Worm (Caenorhabditis elegans) whole organism, young adult: ENCODE results near the gene cpn-2.
A peak's percentile ranks its signal among the peaks of the same experiment; 100 is the strongest.

Source experiments
- D2030.7 ChIP-seq: fragments of 200-800 bp; sonication (Bioruptor generic); IDR thresholded peaks from 2 replicates; pipeline ENCODE4 v1.3.6; 2022; ENCODE audit warnings: missing genetic modification reagents, missing genetic modification characterization, missing compliant biosample characterization
- F23B12.7 ChIP-seq: sonication (generic microtip); optimal IDR thresholded peaks from 2 replicates; lab custom pipeline; 2017; ENCODE audit warnings: missing genetic modification characterization, mild to moderate bottlenecking, missing compliant biosample characterization, antibody characterized with exemption, moderate library complexity; ENCODE audit not compliant: insufficient read depth
- F33H1.4 ChIP-seq: fragments of 200-800 bp; sonication (Bioruptor generic); IDR thresholded peaks from 2 replicates; pipeline ENCODE4 v1.3.6; 2022; ENCODE audit warnings: missing genetic modification reagents, missing genetic modification characterization, missing compliant biosample characterization
- F39B2.1 ChIP-seq: fragments of 200-800 bp; sonication (Bioruptor generic); IDR thresholded peaks from 2 replicates; pipeline ENCODE4 v1.3.6; 2022; ENCODE audit warnings: missing genetic modification reagents, missing genetic modification characterization, missing compliant biosample characterization
- F57A8.1 ChIP-seq: fragments of 200-800 bp; sonication (Bioruptor generic); optimal IDR thresholded peaks from 2 replicates; lab custom pipeline; 2018; ENCODE audit warnings: mild to moderate bottlenecking, missing genetic modification characterization, moderate library complexity, missing compliant biosample characterization
- T26A5.8 ChIP-seq: sonication (generic microtip); optimal IDR thresholded peaks from 2 replicates; lab custom pipeline; 2016; ENCODE audit warnings: missing genetic modification characterization, missing compliant biosample characterization
- ZK185.1 ChIP-seq: sonication (generic microtip); optimal IDR thresholded peaks from 2 replicates; lab custom pipeline; 2016; ENCODE audit warnings: mild to moderate bottlenecking, missing genetic modification characterization, missing compliant biosample characterization; ENCODE audit not compliant: poor library complexity, severe bottlenecking
- ama-1 ChIP-seq, 3 experiments: fragments of 150-350 bp in 1 of 3; sonication (generic microtip) in 2 of 3; optimal IDR thresholded peaks; 2 replicates each; lab custom pipeline; 2014 to 2018; ENCODE audit warnings: missing biosample characterization in 2 of 3, missing genetic modification characterization in 2 of 3, missing genetic modification reagents in 2 of 3
- atf-7 ChIP-seq: sonication (generic microtip); optimal IDR thresholded peaks from 2 replicates; lab custom pipeline; 2017; ENCODE audit warnings: mild to moderate bottlenecking, missing genetic modification characterization, missing compliant biosample characterization
- attf-5 ChIP-seq: fragments of 200-800 bp; sonication (Bioruptor generic); optimal IDR thresholded peaks from 2 replicates; lab custom pipeline; 2018; ENCODE audit warnings: mild to moderate bottlenecking, missing genetic modification characterization, missing compliant biosample characterization
- bed-2 ChIP-seq: fragments of 200-800 bp; sonication (Bioruptor generic); IDR thresholded peaks from 2 replicates; pipeline ENCODE4 v1.3.6; 2022; ENCODE audit warnings: missing genetic modification reagents, missing genetic modification characterization, missing compliant biosample characterization
- ceh-27 ChIP-seq: fragments of 200-800 bp; sonication (Bioruptor generic); optimal IDR thresholded peaks from 2 replicates; lab custom pipeline; 2018; ENCODE audit warnings: mild to moderate bottlenecking, missing genetic modification characterization, moderate library complexity, missing compliant biosample characterization
- ceh-91 ChIP-seq: fragments of 200-800 bp; sonication (Bioruptor generic); IDR thresholded peaks from 2 replicates; pipeline ENCODE4 v1.3.6; 2022; ENCODE audit warnings: missing genetic modification reagents, missing genetic modification characterization, missing compliant biosample characterization
- dox-1 ChIP-seq: fragments of 200-800 bp; sonication (Bioruptor generic); IDR thresholded peaks from 2 replicates; pipeline ENCODE4 v1.3.6; 2022; ENCODE audit warnings: missing genetic modification reagents, missing genetic modification characterization, missing compliant biosample characterization
- dpl-1 ChIP-seq: fragments of 150-350 bp; optimal IDR thresholded peaks from 2 replicates; lab custom pipeline; 2014; ENCODE audit warnings: missing biosample characterization, missing genetic modification reagents, missing genetic modification characterization
- efl-1 ChIP-seq: fragments of 150-350 bp; optimal IDR thresholded peaks from 2 replicates; lab custom pipeline; 2014; ENCODE audit warnings: missing biosample characterization, missing genetic modification reagents, missing genetic modification characterization
- hsf-1 ChIP-seq: fragments of 200-800 bp; sonication (Bioruptor generic); IDR thresholded peaks from 2 replicates; pipeline ENCODE4 v1.3.6; 2022; ENCODE audit warnings: missing genetic modification reagents, missing genetic modification characterization, missing compliant biosample characterization
- lin-26 ChIP-seq: fragments of 200-800 bp; sonication (Bioruptor generic); IDR thresholded peaks from 2 replicates; pipeline ENCODE4 v1.3.6; 2022; ENCODE audit warnings: missing genetic modification reagents, missing genetic modification characterization, missing compliant biosample characterization
- lin-35 ChIP-seq, 3 experiments: fragments of 150-350 bp in 2 of 3; sonication (generic microtip) in 1 of 3; optimal IDR thresholded peaks; 2 replicates each; lab custom pipeline; 2014 to 2018; ENCODE audit warnings: missing biosample characterization in 3 of 3, missing genetic modification characterization in 3 of 3, missing genetic modification reagents in 3 of 3
- lin-54 ChIP-seq: fragments of 200-800 bp; sonication (Bioruptor generic); optimal IDR thresholded peaks from 2 replicates; lab custom pipeline; 2018; ENCODE audit warnings: mild to moderate bottlenecking, missing genetic modification characterization, missing compliant biosample characterization
- lsl-1 ChIP-seq: fragments of 200-800 bp; sonication (Bioruptor generic); optimal IDR thresholded peaks from 2 replicates; lab custom pipeline; 2018; ENCODE audit warnings: mild to moderate bottlenecking, missing genetic modification characterization, moderate library complexity, missing compliant biosample characterization
- madf-3 ChIP-seq: fragments of 200-800 bp; sonication (Bioruptor generic); IDR thresholded peaks from 2 replicates; pipeline ENCODE4 v1.3.6; 2022; ENCODE audit warnings: missing genetic modification reagents, missing genetic modification characterization, missing compliant biosample characterization
- madf-6 ChIP-seq: fragments of 200-800 bp; sonication (Bioruptor generic); IDR thresholded peaks from 2 replicates; pipeline ENCODE4 v1.3.6; 2022; ENCODE audit warnings: missing genetic modification reagents, missing genetic modification characterization, missing compliant biosample characterization
- mcd-1 ChIP-seq: fragments of 200-800 bp; sonication (Bioruptor generic); IDR thresholded peaks from 2 replicates; pipeline ENCODE4 v1.3.6; 2022; ENCODE audit warnings: missing genetic modification reagents, missing genetic modification characterization, missing compliant biosample characterization
- mxl-1 ChIP-seq: sonication (generic microtip); optimal IDR thresholded peaks from 2 replicates; lab custom pipeline; 2016; ENCODE audit warnings: missing genetic modification characterization, missing compliant biosample characterization
- nfya-1 ChIP-seq: sonication (generic microtip); optimal IDR thresholded peaks from 2 replicates; lab custom pipeline; 2017; ENCODE audit warnings: antibody characterized with exemption, missing compliant biosample characterization, missing genetic modification characterization, borderline replicate concordance; ENCODE audit not compliant: insufficient read depth
- nhr-27 ChIP-seq: fragments of 200-800 bp; sonication (Bioruptor generic); optimal IDR thresholded peaks from 2 replicates; lab custom pipeline; 2018; ENCODE audit warnings: mild to moderate bottlenecking, missing genetic modification characterization, moderate library complexity, missing compliant biosample characterization
- nhr-80 ChIP-seq: sonication (generic microtip); optimal IDR thresholded peaks from 2 replicates; lab custom pipeline; 2016; ENCODE audit warnings: missing genetic modification characterization, missing compliant biosample characterization
- pbrm-1 ChIP-seq: fragments of 200-800 bp; sonication (Bioruptor generic); IDR thresholded peaks from 2 replicates; pipeline ENCODE4 v1.3.6; 2022; ENCODE audit warnings: missing genetic modification reagents, missing genetic modification characterization, missing compliant biosample characterization
- pha-4 ChIP-seq: fragments of 150-350 bp; sonication (generic microtip); optimal IDR thresholded peaks from 2 replicates; lab custom pipeline; 2014; ENCODE audit warnings: missing biosample characterization, missing genetic modification reagents, missing genetic modification characterization
- rcor-1 ChIP-seq: fragments of 200-800 bp; sonication (Bioruptor generic); IDR thresholded peaks from 2 replicates; pipeline ENCODE4 v1.3.6; 2022; ENCODE audit warnings: missing genetic modification reagents, missing genetic modification characterization, missing compliant biosample characterization
- rec-8 ChIP-seq, 2 experiments: sonication (generic microtip); optimal IDR thresholded peaks; 2 replicates each; lab custom pipeline; 2016; ENCODE audit warnings: mild to moderate bottlenecking in 2 of 2, missing genetic modification characterization in 2 of 2, missing genetic modification reagents in 2 of 2, missing genotype in 2 of 2, missing biosample characterization in 1 of 2, missing compliant biosample characterization in 1 of 2, moderate library complexity in 1 of 2
- rpc-1 ChIP-seq, 2 experiments: fragments of 150-350 bp in 1 of 2; sonication (generic microtip) in 1 of 2; optimal IDR thresholded peaks; 2 replicates each; lab custom pipeline; 2014 to 2018; ENCODE audit warnings: missing biosample characterization in 1 of 2, missing genetic modification characterization in 1 of 2, missing genetic modification reagents in 1 of 2, missing genotype in 1 of 2
- sea-2 ChIP-seq: fragments of 200-800 bp; sonication (Bioruptor generic); IDR thresholded peaks from 2 replicates; pipeline ENCODE4 v1.3.6; 2022; ENCODE audit warnings: missing genetic modification characterization, missing compliant biosample characterization
- snpc-1.3 ChIP-seq: sonication (generic microtip); optimal IDR thresholded peaks from 2 replicates; lab custom pipeline; 2017; ENCODE audit warnings: missing genetic modification characterization, mild to moderate bottlenecking, missing compliant biosample characterization, antibody characterized with exemption, moderate library complexity, missing genotype, missing genetic modification reagents; ENCODE audit not compliant: insufficient read depth
- tbp1 ChIP-seq: fragments of 200-800 bp; sonication (Bioruptor generic); optimal IDR thresholded peaks from 2 replicates; lab custom pipeline; 2018; ENCODE audit warnings: mild to moderate bottlenecking, missing genetic modification characterization, missing compliant biosample characterization
- unc-130 ChIP-seq: sonication (generic microtip); optimal IDR thresholded peaks from 2 replicates; lab custom pipeline; 2016; ENCODE audit warnings: missing genetic modification reagents, missing genetic modification characterization, missing compliant biosample characterization
- unc-62 ChIP-seq: fragments of 150-350 bp; optimal IDR thresholded peaks from 2 replicates; lab custom pipeline; 2014; ENCODE audit warnings: missing biosample characterization, missing genetic modification reagents, missing genetic modification characterization
- ztf-18 ChIP-seq: sonication (generic microtip); optimal IDR thresholded peaks from 2 replicates; lab custom pipeline; 2016; ENCODE audit warnings: missing genotype, mild to moderate bottlenecking, missing genetic modification characterization, missing compliant biosample characterization

Gene cpn-2

DNA sequence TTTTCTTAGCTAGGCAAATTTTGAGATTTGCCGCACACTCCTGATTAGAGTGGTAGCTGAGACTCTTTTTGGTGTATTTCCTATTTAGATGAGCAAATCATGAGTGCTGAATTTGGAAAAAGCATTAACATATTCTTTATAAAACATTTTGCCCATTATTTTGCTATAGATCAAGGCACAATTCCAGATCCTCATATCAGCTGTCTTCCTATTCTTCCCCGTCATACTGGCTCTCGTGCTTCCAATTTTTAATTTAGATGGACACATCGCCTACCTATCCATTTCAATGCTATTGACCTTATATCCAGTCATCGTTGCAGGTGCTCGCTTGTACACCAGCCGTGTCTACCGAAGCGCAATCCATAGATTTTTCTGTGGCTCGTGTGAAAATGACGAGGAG, 42.4 kb downstream of the cpn-2 start, which contains the start of gene C03H5.7:
Gene C03H5.7 (plus strand): TSS at position 301 of the 400 bp plus-strand sequence.
- TF ChIP-seq atf-7 (tag; lab: Kevin White, UChicago) (no peak), pbrm-1 (GFP tag; lab: Robert Waterston, UW) (no peak), rcor-1 (GFP tag; lab: Robert Waterston, UW) (no peak), ZK185.1 (tag; lab: Kevin White, UChicago) (no peak), unc-62 (GFP tag; lab: Kevin White, UChicago) (no peak), madf-3 (GFP tag; lab: Robert Waterston, UW) (no peak), F39B2.1 (GFP tag; lab: Robert Waterston, UW) (no peak), pha-4 (tag; lab: Kevin White, UChicago) (no peak), rec-8 (tag; optimal IDR thresholded peaks at IDR 0.05; lab: Kevin White, UChicago) (no peak), tbp1 (GFP tag; lab: Kevin White, UChicago) (no peak), bed-2 (GFP tag; lab: Robert Waterston, UW) (no peak), rpc-1 (optimal IDR thresholded peaks at IDR 0.05; lab: Kevin White, UChicago) (no peak), rpc-1 (tag; optimal IDR thresholded peaks at IDR 0.05; lab: Kevin White, UChicago) (no peak), lin-35 (GFP tag; optimal IDR thresholded peaks at IDR 0.05; lab: Kevin White, UChicago) (no peak), nhr-80 (tag; lab: Kevin White, UChicago) (no peak), F57A8.1 (no peak)

DNA sequence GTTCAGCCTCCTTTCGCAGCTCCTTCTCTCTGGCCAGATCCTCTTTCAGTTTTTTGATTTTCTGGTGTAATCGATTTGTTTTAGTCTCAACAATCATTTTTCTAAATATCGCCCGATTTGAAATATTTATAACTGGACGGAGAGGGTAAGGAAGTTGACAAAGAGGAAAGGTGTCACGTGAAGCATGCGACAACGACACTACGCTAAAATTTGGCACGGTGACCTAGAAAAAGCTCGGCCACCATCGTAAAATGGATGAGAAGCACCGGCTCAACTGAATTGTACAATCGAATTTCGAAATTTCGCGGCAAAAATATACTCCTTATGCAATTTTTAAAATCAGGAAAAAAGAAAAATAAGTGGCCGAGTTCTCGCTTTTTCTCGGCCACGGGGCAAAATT, 47.7 kb downstream of the cpn-2 start, which contains the start of gene C03H5.5:
Gene C03H5.5 (minus strand): TSS at position 101 of the 400 bp plus-strand sequence.
- no peak for TF ChIP-seq lin-54 (GFP tag; lab: Kevin White, UChicago)
- no peak for TF ChIP-seq nfya-1 (tag; lab: Kevin White, UChicago)
- TF ChIP-seq ceh-27 = no peak
- TF ChIP-seq efl-1 (GFP tag; lab: Kevin White, UChicago) = no peak
- no peak for TF ChIP-seq ZK185.1 (tag; lab: Kevin White, UChicago)
- no peak for TF ChIP-seq unc-130 (GFP tag; lab: Kevin White, UChicago)
- no peak for TF ChIP-seq ama-1 (optimal IDR thresholded peaks at IDR 0.05; lab: Kevin White, UChicago)
- no peak for TF ChIP-seq ama-1 (GFP tag; optimal IDR thresholded peaks at IDR 0.05; lab: Kevin White, UChicago)
- TF ChIP-seq hsf-1 = no peak
- no peak for TF ChIP-seq T26A5.8 (tag; lab: Kevin White, UChicago)
- no peak for TF ChIP-seq ztf-18
- no peak for TF ChIP-seq attf-5

DNA sequence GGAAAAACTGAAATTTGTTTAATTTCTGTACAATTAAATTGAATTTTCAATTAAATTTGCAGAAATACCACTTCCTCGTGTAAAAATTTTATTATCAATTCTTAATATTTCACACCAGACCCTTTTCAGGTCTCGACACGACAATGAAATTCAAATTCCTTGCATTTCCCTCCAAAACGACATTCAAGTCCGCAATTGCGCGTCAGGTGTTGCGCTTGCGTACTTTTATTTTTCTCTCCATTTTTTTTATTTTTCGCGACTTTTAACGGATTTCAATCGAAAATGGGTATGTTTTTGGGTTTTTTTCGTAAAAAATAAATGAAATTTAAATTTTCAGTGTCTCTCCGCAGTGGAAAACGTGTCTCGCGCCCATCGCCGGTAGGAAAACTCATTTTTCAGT, 48.4 kb downstream of the cpn-2 start, which contains the start of gene C03H5.3:
Gene C03H5.3 (plus strand): TSS at position 132 of the 400 bp plus-strand sequence.
- peak; percentile 45 for TF ChIP-seq F33H1.4
- TF ChIP-seq snpc-1.3 (tag; lab: Kevin White, UChicago) = peak; percentile 12
- no peak for TF ChIP-seq lin-26 (GFP tag; lab: Robert Waterston, UW)
- peak; percentile 33; the same call in 1 of the 2 replicates for TF ChIP-seq ceh-91
- TF ChIP-seq ztf-18 = peak; percentile 49
- TF ChIP-seq madf-6 = peak; percentile 40; the same call in 1 of the 2 replicates
- peak; percentile 28 for TF ChIP-seq F23B12.7 (tag; lab: Kevin White, UChicago)
- peak; percentile 50 for TF ChIP-seq mcd-1
- no peak for TF ChIP-seq mxl-1
- 0 out of 2 replicates have a peak, but pooled peaks have one; percentile 20 for TF ChIP-seq D2030.7 (GFP tag; lab: Robert Waterston, UW)
- no peak for TF ChIP-seq sea-2
- TF ChIP-seq nhr-27 (tag; lab: Kevin White, UChicago) = no peak
- TF ChIP-seq efl-1 (GFP tag; lab: Kevin White, UChicago) = peak; percentile 67
- peak; percentile 33 for TF ChIP-seq lsl-1
- TF ChIP-seq pbrm-1 (GFP tag; lab: Robert Waterston, UW) = peak; percentile 38; the same call in 1 of the 2 replicates
- peak; percentile 74 for TF ChIP-seq lin-54 (GFP tag; lab: Kevin White, UChicago)
- TF ChIP-seq dox-1 = 0 out of 2 replicates have a peak, but pooled peaks have one; percentile 14
- TF ChIP-seq lin-35 (GFP tag; optimal IDR thresholded peaks at IDR 0.05; lab: Kevin White, UChicago) = peak in 1 of 3 experiments; percentile 74
- peak; percentile 64 for TF ChIP-seq dpl-1 (GFP tag; lab: Kevin White, UChicago)
